Worm (Caenorhabditis elegans) whole organism, L4 larva: ENCODE measurements around the gene ears-2.

Source experiments
- lsy-2 ChIP-seq, 2 experiments: fragments of 150-350 bp in 1 of 2; sonication (generic microtip) in 1 of 2; optimal IDR thresholded peaks; 2 replicates each; lab custom pipeline; 2014 to 2017; ENCODE audit warnings: missing biosample characterization in 2 of 2, missing genetic modification characterization in 2 of 2
- nhr-11 ChIP-seq: fragments of 150-350 bp; optimal IDR thresholded peaks from 2 replicates; lab custom pipeline; 2014; ENCODE audit warnings: missing biosample characterization, missing genetic modification characterization
- nhr-41 ChIP-seq: fragments of 200-800 bp; sonication (Bioruptor generic); IDR thresholded peaks from 2 replicates; pipeline ENCODE4 v1.3.6; 2022; ENCODE audit warnings: missing genetic modification reagents, missing genetic modification characterization, missing compliant biosample characterization

DNA sequence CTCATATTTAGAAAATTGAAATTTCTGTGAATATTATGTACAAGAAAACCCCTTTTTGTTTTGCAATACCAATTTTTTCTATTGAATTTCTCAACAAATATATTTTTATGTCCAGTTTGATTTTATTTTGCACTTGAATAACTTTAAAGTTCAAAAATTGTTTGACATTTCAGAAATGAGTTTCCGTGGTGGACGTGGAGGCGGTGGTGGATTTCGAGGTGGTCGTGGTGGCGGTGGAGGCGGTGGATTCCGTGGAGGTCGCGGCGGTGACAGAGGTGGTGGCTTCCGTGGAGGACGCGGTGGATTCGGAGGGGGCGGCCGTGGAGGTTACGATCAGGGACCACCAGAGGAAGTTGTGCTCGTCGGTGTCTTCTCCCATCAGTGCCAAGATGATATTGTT is 35.7 kb upstream of the ears-2 start, which contains the start of gene garr-1:
- TF ChIP-seq lsy-2 (tag; optimal IDR thresholded peaks at IDR 0.05; lab: Kevin White, UChicago) (no peak), nhr-11 (no peak), nhr-41 (GFP tag; lab: Robert Waterston, UW) (no peak)
